Fruit fly (Drosophila melanogaster) ovary, adult (tissue): ENCODE measurements around the gene DIP-eta.

Experiments used
- CG17801 ChIP-seq: fragments of 200-800 bp; optimal IDR thresholded peaks from 2 replicates; lab custom pipeline; 2019; ENCODE audit warnings: missing biosample characterization, mild to moderate bottlenecking, missing genetic modification characterization, moderate library complexity; ENCODE audit not compliant: partially characterized antibody

DIP-eta gene

dm6 chr2L:5553750-5554149 is 64.0 kb downstream of the DIP-eta start, which contains the start of the genes CG14013 and CG14017:
CG14013 (minus strand) TSS chr2L:5553850.
CG14017 (plus strand) TSS chr2L:5553897.
- TF ChIP-seq CG17801 (GFP tag; lab: Kevin White, UChicago): no peak
